Worm (Caenorhabditis elegans): Measurements from ENCODE around the gene pbs-3.

- no peak for TF ChIP-seq lin-15B (tag; optimal IDR thresholded peaks at IDR 0.05)
- TF ChIP-seq ceh-28 (tag; optimal IDR thresholded peaks at IDR 0.05) = no peak
- no peak for TF ChIP-seq unc-39 (tag; optimal IDR thresholded peaks at IDR 0.05)
- no peak for TF ChIP-seq nhr-11 (tag; optimal IDR thresholded peaks at IDR 0.05)
- TF ChIP-seq ztf-11 (tag; optimal IDR thresholded peaks at IDR 0.05) = no peak
- no peak for TF ChIP-seq lin-39 (tag; optimal IDR thresholded peaks at IDR 0.05)
- TF ChIP-seq unc-62 (GFP tag; optimal IDR thresholded peaks at IDR 0.05) = no peak
- TF ChIP-seq mdl-1 (tag; optimal IDR thresholded peaks at IDR 0.05) = no peak
- TF ChIP-seq pha-4 (tag; optimal IDR thresholded peaks at IDR 0.05) = no peak
- no peak for TF ChIP-seq jun-1 (tag; optimal IDR thresholded peaks at IDR 0.05)
Measured at ce11 chrII:4937743-4938142, 17.5 kb downstream of the pbs-3 start, which contains the start of gene ZK546.4.
